Worm (Caenorhabditis elegans) whole organism, mixed stage, embryonic: ENCODE measurements around the gene ZK822.9.
A peak's percentile ranks its signal among the peaks of the same experiment; 100 is the strongest.

Source experiments
- M03D4.4 ChIP-seq: sonication (generic microtip); optimal IDR thresholded peaks from 2 replicates; lab custom pipeline; 2017; ENCODE audit warnings: mild to moderate bottlenecking, missing genetic modification characterization, missing compliant biosample characterization
- bed-3 ChIP-seq: fragments of 200-800 bp; sonication (Bioruptor generic); optimal IDR thresholded peaks from 3 replicates; lab custom pipeline; 2018; ENCODE audit warnings: mild to moderate bottlenecking, missing genetic modification characterization, moderate library complexity, missing compliant biosample characterization
- ceh-43 ChIP-seq: fragments of 200-800 bp; sonication (Bioruptor generic); optimal IDR thresholded peaks from 2 replicates; lab custom pipeline; 2018; ENCODE audit warnings: mild to moderate bottlenecking, missing genetic modification characterization, moderate library complexity, missing compliant biosample characterization
- ces-1 ChIP-seq: fragments of 150-350 bp; optimal IDR thresholded peaks from 2 replicates; lab custom pipeline; 2014; ENCODE audit warnings: missing biosample characterization, missing genetic modification reagents, missing genetic modification characterization
- cnd-1 ChIP-seq: fragments of 200-800 bp; sonication (Bioruptor generic); optimal IDR thresholded peaks from 2 replicates; lab custom pipeline; 2018; ENCODE audit warnings: mild to moderate bottlenecking, missing genetic modification characterization, missing compliant biosample characterization
- drap-1 ChIP-seq: fragments of 200-800 bp; sonication (Bioruptor generic); optimal IDR thresholded peaks from 3 replicates; lab custom pipeline; 2018; ENCODE audit warnings: mild to moderate bottlenecking, missing genetic modification characterization, missing compliant biosample characterization
- elt-1 ChIP-seq: sonication (generic microtip); optimal IDR thresholded peaks from 2 replicates; lab custom pipeline; 2017; ENCODE audit warnings: missing genetic modification characterization, mild to moderate bottlenecking, missing compliant biosample characterization, antibody characterized with exemption, moderate library complexity, borderline replicate concordance; ENCODE audit not compliant: insufficient read depth
- elt-3 ChIP-seq: fragments of 150-350 bp; optimal IDR thresholded peaks from 2 replicates; lab custom pipeline; 2014; ENCODE audit warnings: missing biosample characterization, missing genetic modification characterization
- flh-1 ChIP-seq: fragments of 200-800 bp; sonication (Bioruptor generic); optimal IDR thresholded peaks from 2 replicates; lab custom pipeline; 2018; ENCODE audit warnings: mild to moderate bottlenecking, missing genetic modification characterization, moderate library complexity, missing compliant biosample characterization
- ham-2 ChIP-seq: fragments of 200-800 bp; sonication (Bioruptor generic); optimal IDR thresholded peaks from 2 replicates; lab custom pipeline; 2018; ENCODE audit warnings: mild to moderate bottlenecking, missing genetic modification characterization, missing compliant biosample characterization
- hlh-1 ChIP-seq: fragments of 150-350 bp; optimal IDR thresholded peaks from 2 replicates; lab custom pipeline; 2014; ENCODE audit warnings: missing biosample characterization, missing genetic modification reagents, missing genetic modification characterization
- lin-13 ChIP-seq: fragments of 150-350 bp; optimal IDR thresholded peaks from 2 replicates; lab custom pipeline; 2014; ENCODE audit warnings: missing biosample characterization, missing genetic modification characterization
- lin-32 ChIP-seq: fragments of 200-800 bp; sonication (Bioruptor generic); optimal IDR thresholded peaks from 2 replicates; lab custom pipeline; 2018; ENCODE audit warnings: mild to moderate bottlenecking, missing genetic modification characterization, missing compliant biosample characterization
- lsy-2 ChIP-seq: fragments of 150-350 bp; optimal IDR thresholded peaks from 2 replicates; lab custom pipeline; 2014; ENCODE audit warnings: missing biosample characterization, missing genetic modification characterization
- mab-5 ChIP-seq: fragments of 150-350 bp; optimal IDR thresholded peaks from 2 replicates; lab custom pipeline; 2014; ENCODE audit warnings: missing biosample characterization, missing genetic modification characterization
- mep-1 ChIP-seq: fragments of 150-350 bp; optimal IDR thresholded peaks from 2 replicates; lab custom pipeline; 2017; ENCODE audit warnings: missing biosample characterization, missing genetic modification reagents, missing genetic modification characterization, inconsistent platforms
- mls-2 ChIP-seq: sonication (generic microtip); optimal IDR thresholded peaks from 2 replicates; lab custom pipeline; 2016; ENCODE audit warnings: mild to moderate bottlenecking, missing genetic modification characterization, moderate library complexity, missing compliant biosample characterization
- nhr-12 ChIP-seq: fragments of 150-350 bp; optimal IDR thresholded peaks from 2 replicates; lab custom pipeline; 2014; ENCODE audit warnings: missing biosample characterization, missing genetic modification characterization
- nhr-2 ChIP-seq: fragments of 150-350 bp; optimal IDR thresholded peaks from 2 replicates; lab custom pipeline; 2014; ENCODE audit warnings: missing biosample characterization, missing genetic modification characterization
- nhr-237 ChIP-seq: fragments of 150-350 bp; optimal IDR thresholded peaks from 2 replicates; lab custom pipeline; 2014; ENCODE audit warnings: missing biosample characterization, missing genetic modification characterization
- nhr-28 ChIP-seq: fragments of 150-350 bp; optimal IDR thresholded peaks from 2 replicates; lab custom pipeline; 2014; ENCODE audit warnings: missing biosample characterization, missing genetic modification characterization
- pha-4 ChIP-seq: fragments of 150-350 bp; optimal IDR thresholded peaks from 2 replicates; lab custom pipeline; 2018; ENCODE audit warnings: missing biosample characterization, missing genetic modification reagents, missing genetic modification characterization
- sem-2 ChIP-seq: fragments of 200-800 bp; sonication (Bioruptor generic); optimal IDR thresholded peaks from 2 replicates; lab custom pipeline; 2018; ENCODE audit warnings: mild to moderate bottlenecking, missing genetic modification characterization, missing compliant biosample characterization
- snpc-4 ChIP-seq: fragments of 150-350 bp; optimal IDR thresholded peaks from 2 replicates; lab custom pipeline; 2014; ENCODE audit warnings: missing biosample characterization, missing genetic modification characterization
- sptf-1 ChIP-seq: sonication (generic microtip); optimal IDR thresholded peaks from 2 replicates; lab custom pipeline; 2017; ENCODE audit warnings: mild to moderate bottlenecking, missing genetic modification characterization, moderate library complexity, missing compliant biosample characterization
- tbx-8 ChIP-seq: fragments of 200-800 bp; sonication (Bioruptor generic); optimal IDR thresholded peaks from 2 replicates; lab custom pipeline; 2018; ENCODE audit warnings: mild to moderate bottlenecking, missing genetic modification characterization, moderate library complexity, missing compliant biosample characterization
- unc-120 ChIP-seq: sonication (generic microtip); optimal IDR thresholded peaks from 2 replicates; lab custom pipeline; 2017; ENCODE audit warnings: missing genetic modification characterization, missing compliant biosample characterization; ENCODE audit not compliant: poor library complexity, severe bottlenecking
- unc-39 ChIP-seq: fragments of 150-350 bp; optimal IDR thresholded peaks from 2 replicates; lab custom pipeline; 2014; ENCODE audit warnings: missing biosample characterization, missing genetic modification characterization
- unc-62 ChIP-seq: fragments of 150-350 bp; optimal IDR thresholded peaks from 2 replicates; lab custom pipeline; 2014; ENCODE audit warnings: missing biosample characterization, missing genetic modification reagents, missing genetic modification characterization
- zip-8 ChIP-seq: fragments of 150-350 bp; optimal IDR thresholded peaks from 2 replicates; lab custom pipeline; 2014; ENCODE audit warnings: missing biosample characterization, missing genetic modification characterization
- ztf-11 ChIP-seq: fragments of 150-350 bp; optimal IDR thresholded peaks from 2 replicates; lab custom pipeline; 2014; ENCODE audit warnings: missing biosample characterization, missing genetic modification characterization

Gene ZK822.9

DNA sequence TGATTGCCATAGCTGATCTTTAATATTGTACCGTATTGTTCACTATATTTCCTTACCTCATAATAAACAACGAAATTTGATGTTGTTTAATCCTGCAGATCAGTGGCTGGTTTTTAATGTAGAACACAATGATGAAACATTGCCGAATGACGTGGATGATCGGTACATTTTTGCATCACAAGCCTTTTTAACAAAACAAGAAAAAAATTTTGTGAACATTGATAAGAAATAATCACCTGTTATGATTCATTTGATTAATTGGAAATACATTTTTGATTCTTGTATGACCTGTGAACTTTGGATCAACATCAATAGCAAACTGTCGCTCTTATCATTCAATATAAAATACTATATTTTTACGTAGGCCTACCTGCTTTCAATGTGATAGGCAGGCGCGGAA, 12.9 kb upstream of the ZK822.9 start:
- no peak for TF ChIP-seq flh-1 (GFP tag; lab: Kevin White, UChicago)
- no peak for TF ChIP-seq ztf-11 (tag; lab: Kevin White, UChicago)
- no peak for TF ChIP-seq mep-1 (tag; lab: Kevin White, UChicago)
- TF ChIP-seq unc-120, result no peak
- no peak for TF ChIP-seq sem-2 (GFP tag; lab: Kevin White, UChicago)
- TF ChIP-seq zip-8, result no peak
- TF ChIP-seq drap-1 (GFP tag; lab: Kevin White, UChicago), result no peak
- TF ChIP-seq unc-39 (tag; lab: Kevin White, UChicago), result no peak
- TF ChIP-seq ham-2 (GFP tag; lab: Kevin White, UChicago), result no peak
- TF ChIP-seq M03D4.4 (tag; lab: Kevin White, UChicago), result no peak
- TF ChIP-seq, all 35 proteins: peak for 0

DNA sequence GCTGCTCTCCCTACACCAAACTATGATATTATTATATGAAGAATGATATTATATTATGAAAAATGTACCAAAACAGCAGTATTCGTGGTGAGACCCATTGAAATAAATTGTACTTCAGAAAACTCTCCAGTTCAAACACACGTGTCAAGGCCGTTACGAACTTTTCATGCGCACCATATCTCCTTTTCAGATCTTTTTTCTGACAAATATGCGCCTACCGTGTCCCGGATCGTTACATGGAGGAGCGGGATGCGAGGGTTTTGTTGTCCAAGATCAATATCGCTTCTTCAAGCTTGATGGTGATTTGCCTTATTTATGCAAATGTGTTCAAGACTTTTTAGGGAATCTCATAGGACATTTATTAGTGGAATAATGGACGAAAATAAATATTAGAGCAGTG, 12.1 kb upstream of the ZK822.9 start:
- no peak for TF ChIP-seq unc-62 (GFP tag; lab: Kevin White, UChicago)
- TF ChIP-seq elt-1 (tag; lab: Kevin White, UChicago), result peak; percentile 5
- TF ChIP-seq, all 35 proteins: peak for 1

DNA sequence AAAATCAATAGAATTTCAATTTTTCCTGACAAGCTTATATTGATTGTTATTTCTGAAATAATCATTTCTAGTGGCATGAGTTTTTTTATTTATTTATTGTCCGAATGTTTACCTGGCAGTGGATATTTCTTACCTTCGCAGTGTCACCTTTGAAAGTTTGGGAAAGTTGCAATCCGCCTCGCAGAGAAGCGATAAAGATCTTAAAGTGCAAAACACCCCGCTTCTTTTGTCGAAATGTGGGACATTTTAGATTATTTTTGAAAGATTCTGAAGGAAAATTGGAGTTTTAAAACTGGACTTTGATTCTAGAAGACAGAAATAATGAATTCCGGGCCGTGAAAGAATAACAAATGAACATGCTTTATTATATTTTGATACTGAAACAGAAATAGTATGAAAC, 7.0 kb upstream of the ZK822.9 start:
- TF ChIP-seq pha-4 (tag; lab: Kevin White, UChicago) (no peak), nhr-2 (no peak), drap-1 (GFP tag; lab: Kevin White, UChicago) (no peak), nhr-28 (tag; lab: Kevin White, UChicago) (no peak), snpc-4 (tag; lab: Kevin White, UChicago) (no peak), ztf-11 (tag; lab: Kevin White, UChicago) (no peak), ceh-43 (GFP tag; lab: Kevin White, UChicago) (no peak), lin-13 (tag; lab: Kevin White, UChicago) (no peak), elt-1 (tag; lab: Kevin White, UChicago) (no peak)

DNA sequence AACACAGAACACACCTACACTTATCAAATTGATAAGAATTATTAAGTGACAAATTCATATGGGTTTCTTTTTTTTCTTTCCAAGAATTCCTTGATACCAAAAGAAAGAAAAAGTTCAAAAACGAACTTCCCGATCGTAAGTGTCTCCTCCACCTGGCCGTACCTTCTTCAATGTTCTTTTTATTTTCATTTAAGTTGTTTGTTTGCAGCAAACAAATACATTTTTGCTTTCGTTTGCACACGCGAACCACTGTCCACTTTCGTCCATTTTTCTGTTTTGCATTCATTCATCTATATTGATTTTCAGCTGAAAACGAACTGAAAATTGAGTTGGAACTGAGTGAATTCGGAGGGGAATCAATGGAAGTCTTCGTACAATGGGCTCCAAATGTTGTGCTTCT, 4.0 kb upstream of the ZK822.9 start, which contains the start of gene VZK822L.2:
VZK822L.2 (plus strand) TSS at position 301 of the 400 bp plus-strand sequence.
- no peak for TF ChIP-seq lsy-2 (tag; lab: Kevin White, UChicago)
- TF ChIP-seq flh-1 (GFP tag; lab: Kevin White, UChicago), result no peak
- TF ChIP-seq, all 35 proteins: peak for 0

DNA sequence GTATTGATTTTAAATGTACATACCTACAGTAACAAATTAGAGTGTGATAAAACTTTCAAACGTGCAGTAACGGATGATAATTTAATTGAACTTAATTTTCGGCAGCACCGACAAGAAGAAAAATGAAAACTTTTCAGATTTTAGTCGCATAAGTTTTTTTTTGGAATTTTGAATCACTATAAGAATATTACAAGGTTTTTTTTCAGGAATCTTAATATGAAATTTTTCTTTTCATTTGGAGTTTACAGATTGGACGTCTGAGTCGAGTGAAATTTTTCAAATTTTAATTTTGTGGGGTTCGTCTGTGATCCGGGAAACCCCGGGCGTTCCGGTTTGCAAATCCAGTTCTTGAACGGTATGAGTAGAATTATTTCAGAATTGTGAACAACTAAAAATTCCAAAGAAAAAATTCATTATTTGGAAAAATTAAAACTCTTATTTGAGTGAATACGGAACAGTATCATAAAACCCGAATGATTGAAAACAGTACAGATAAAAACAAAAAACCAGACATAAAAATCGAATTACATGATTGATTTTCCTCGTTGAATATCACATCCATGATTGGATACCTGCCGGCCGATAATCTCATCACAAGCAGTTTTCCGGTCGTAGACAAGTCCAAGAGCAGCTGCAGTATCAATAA, 2.3 kb upstream of the ZK822.9 start:
- TF ChIP-seq lin-13 (tag; lab: Kevin White, UChicago) (no peak), zip-8 (no peak), M03D4.4 (tag; lab: Kevin White, UChicago) (no peak), hlh-1 (tag; lab: Kevin White, UChicago) (no peak), mab-5 (tag; lab: Kevin White, UChicago) (no peak), lin-32 (GFP tag; lab: Kevin White, UChicago) (no peak), snpc-4 (tag; lab: Kevin White, UChicago) (no peak), flh-1 (GFP tag; lab: Kevin White, UChicago) (no peak), unc-120 (no peak), nhr-12 (tag; lab: Kevin White, UChicago) (no peak), bed-3 (no peak), unc-62 (GFP tag; lab: Kevin White, UChicago) (no peak), cnd-1 (tag; lab: Kevin White, UChicago) (no peak), mls-2 (no peak), elt-1 (tag; lab: Kevin White, UChicago) (no peak), nhr-237 (no peak), drap-1 (GFP tag; lab: Kevin White, UChicago) (no peak), pha-4 (tag; lab: Kevin White, UChicago) (no peak), tbx-8 (no peak)

DNA sequence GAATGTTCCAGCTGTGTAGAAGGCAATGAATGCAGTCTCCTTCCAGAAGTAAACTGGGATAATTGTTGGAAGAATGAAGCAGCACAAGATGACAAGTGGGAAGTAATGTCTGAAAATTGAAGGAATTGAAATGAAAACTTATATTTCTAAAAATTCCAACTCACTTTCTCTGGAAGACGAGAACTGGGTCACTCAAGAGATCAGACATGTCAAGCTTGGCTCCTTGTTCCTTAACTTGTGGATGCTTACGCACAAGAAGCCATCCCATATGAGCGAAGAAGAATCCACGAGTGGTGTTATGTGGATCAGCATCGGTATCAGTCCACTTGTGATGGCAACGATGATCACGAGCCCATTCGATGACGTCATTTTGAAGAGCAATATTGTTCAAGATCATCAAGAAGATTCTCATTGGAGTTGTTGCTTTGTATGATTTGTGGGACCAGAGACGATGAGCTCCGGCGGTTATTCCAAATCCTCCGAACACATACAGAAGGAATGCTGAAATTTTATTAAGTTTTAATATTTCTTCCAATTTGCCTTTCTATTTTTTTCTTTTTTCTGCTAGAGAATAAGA, 1.4 kb upstream of the ZK822.9 start:
- TF ChIP-seq unc-120 (no peak), sem-2 (GFP tag; lab: Kevin White, UChicago) (no peak), elt-3 (tag; lab: Kevin White, UChicago) (no peak), snpc-4 (tag; lab: Kevin White, UChicago) (no peak), elt-1 (tag; lab: Kevin White, UChicago) (no peak), sptf-1 (tag; lab: Kevin White, UChicago) (no peak), mls-2 (no peak), nhr-28 (tag; lab: Kevin White, UChicago) (no peak), cnd-1 (tag; lab: Kevin White, UChicago) (no peak), ces-1 (GFP tag; lab: Kevin White, UChicago) (no peak)
- TF ChIP-seq, all 35 proteins: peak for 0
